Worm (Caenorhabditis elegans) whole organism, young adult: ENCODE results near the gene Y37D8A.8.

Experiments used
- B0261.1 ChIP-seq: sonication (generic microtip); optimal IDR thresholded peaks from 2 replicates; lab custom pipeline; 2016; ENCODE audit warnings: mild to moderate bottlenecking, missing genetic modification characterization, moderate library complexity, missing compliant biosample characterization
- B0336.3 ChIP-seq: fragments of 200-800 bp; sonication (Bioruptor generic); IDR thresholded peaks from 2 replicates; pipeline ENCODE4 v1.3.6; 2022; ENCODE audit warnings: missing genetic modification characterization, missing compliant biosample characterization
- C06A6.2 ChIP-seq: fragments of 200-800 bp; sonication (Bioruptor generic); conservative IDR thresholded peaks from 2 replicates; pipeline ENCODE4 v1.3.6; 2022; ENCODE audit warnings: missing genetic modification characterization, missing compliant biosample characterization
- C17E4.6 ChIP-seq: fragments of 200-800 bp; sonication (Bioruptor generic); IDR thresholded peaks from 2 replicates; pipeline ENCODE4 v1.3.6; 2022; ENCODE audit warnings: missing genetic modification reagents, missing genetic modification characterization, missing compliant biosample characterization
- D2030.7 ChIP-seq: fragments of 200-800 bp; sonication (Bioruptor generic); IDR thresholded peaks from 2 replicates; pipeline ENCODE4 v1.3.6; 2022; ENCODE audit warnings: missing genetic modification reagents, missing genetic modification characterization, missing compliant biosample characterization
- F33H1.4 ChIP-seq: fragments of 200-800 bp; sonication (Bioruptor generic); IDR thresholded peaks from 2 replicates; pipeline ENCODE4 v1.3.6; 2022; ENCODE audit warnings: missing genetic modification reagents, missing genetic modification characterization, missing compliant biosample characterization
- F52B5.7 ChIP-seq: sonication (generic microtip); optimal IDR thresholded peaks from 2 replicates; lab custom pipeline; 2016; ENCODE audit warnings: mild to moderate bottlenecking, missing genetic modification characterization, missing compliant biosample characterization
- F57A8.1 ChIP-seq: fragments of 200-800 bp; sonication (Bioruptor generic); optimal IDR thresholded peaks from 2 replicates; lab custom pipeline; 2018; ENCODE audit warnings: mild to moderate bottlenecking, missing genetic modification characterization, moderate library complexity, missing compliant biosample characterization
- F57C9.4 ChIP-seq: sonication (generic microtip); optimal IDR thresholded peaks from 2 replicates; lab custom pipeline; 2017; ENCODE audit warnings: mild to moderate bottlenecking, missing genetic modification characterization, missing compliant biosample characterization
- T07F8.4 ChIP-seq: sonication (generic microtip); optimal IDR thresholded peaks from 2 replicates; lab custom pipeline; 2016; ENCODE audit warnings: mild to moderate bottlenecking, missing genetic modification characterization, moderate library complexity, missing compliant biosample characterization
- Y53G8AR.9 ChIP-seq: fragments of 200-800 bp; sonication (Bioruptor generic); conservative IDR thresholded peaks from 2 replicates; pipeline ENCODE4 v1.3.6; 2022; ENCODE audit warnings: missing genetic modification reagents, missing genetic modification characterization, missing compliant biosample characterization
- akir-1 ChIP-seq: fragments of 200-800 bp; sonication (Bioruptor generic); optimal IDR thresholded peaks from 2 replicates; lab custom pipeline; 2018; ENCODE audit warnings: mild to moderate bottlenecking, missing genetic modification characterization, moderate library complexity, missing compliant biosample characterization
- aptf-2 ChIP-seq: fragments of 200-800 bp; sonication (Bioruptor generic); conservative IDR thresholded peaks from 2 replicates; pipeline ENCODE4 v1.3.6; 2022; ENCODE audit warnings: missing genetic modification reagents, missing genetic modification characterization, missing compliant biosample characterization
- aptf-3 ChIP-seq: fragments of 200-800 bp; sonication (Bioruptor generic); IDR thresholded peaks from 2 replicates; pipeline ENCODE4 v1.3.6; 2022; ENCODE audit warnings: missing genetic modification characterization, missing compliant biosample characterization
- cebp-2 ChIP-seq: fragments of 200-800 bp; sonication (Bioruptor generic); IDR thresholded peaks from 2 replicates; pipeline ENCODE4 v1.3.6; 2022; ENCODE audit warnings: missing genetic modification characterization, missing compliant biosample characterization
- ceh-100 ChIP-seq: fragments of 200-800 bp; sonication (Bioruptor generic); IDR thresholded peaks from 2 replicates; pipeline ENCODE4 v1.3.6; 2022; ENCODE audit warnings: missing genetic modification reagents, missing genetic modification characterization, missing compliant biosample characterization
- chd-7 ChIP-seq: sonication (generic microtip); optimal IDR thresholded peaks from 2 replicates; lab custom pipeline; 2016; ENCODE audit warnings: mild to moderate bottlenecking, missing genetic modification characterization, moderate library complexity, missing compliant biosample characterization
- dox-1 ChIP-seq: fragments of 200-800 bp; sonication (Bioruptor generic); IDR thresholded peaks from 2 replicates; pipeline ENCODE4 v1.3.6; 2022; ENCODE audit warnings: missing genetic modification reagents, missing genetic modification characterization, missing compliant biosample characterization
- dpff-1 ChIP-seq: sonication (generic microtip); optimal IDR thresholded peaks from 2 replicates; lab custom pipeline; 2017; ENCODE audit warnings: mild to moderate bottlenecking, missing genetic modification characterization, missing compliant biosample characterization
- efl-1 ChIP-seq: fragments of 150-350 bp; optimal IDR thresholded peaks from 2 replicates; lab custom pipeline; 2014; ENCODE audit warnings: missing biosample characterization, missing genetic modification reagents, missing genetic modification characterization
- egl-18 ChIP-seq: fragments of 200-800 bp; sonication (Bioruptor generic); IDR thresholded peaks from 2 replicates; pipeline ENCODE4 v1.3.6; 2022; ENCODE audit warnings: missing genetic modification reagents, missing genetic modification characterization, missing compliant biosample characterization
- egrh-3 ChIP-seq: fragments of 200-800 bp; sonication (Bioruptor generic); IDR thresholded peaks from 2 replicates; pipeline ENCODE4 v1.3.6; 2022; ENCODE audit warnings: missing genetic modification reagents, missing genetic modification characterization, missing compliant biosample characterization
- ekl-4 ChIP-seq: fragments of 200-800 bp; sonication (Bioruptor generic); IDR thresholded peaks from 2 replicates; pipeline ENCODE4 v1.3.6; 2022; ENCODE audit warnings: missing genetic modification reagents, missing genetic modification characterization, missing compliant biosample characterization
- ets-4 ChIP-seq: fragments of 200-800 bp; sonication (Bioruptor generic); optimal IDR thresholded peaks from 2 replicates; lab custom pipeline; 2018; ENCODE audit warnings: mild to moderate bottlenecking, missing genetic modification characterization, missing compliant biosample characterization
- gei-17 ChIP-seq: fragments of 200-800 bp; sonication (Bioruptor generic); optimal IDR thresholded peaks from 2 replicates; lab custom pipeline; 2018; ENCODE audit warnings: mild to moderate bottlenecking, missing genetic modification characterization, missing compliant biosample characterization
- hmg-1.2 ChIP-seq: fragments of 200-800 bp; sonication (Bioruptor generic); IDR thresholded peaks from 2 replicates; pipeline ENCODE4 v1.3.6; 2022; ENCODE audit warnings: missing genetic modification reagents, missing genetic modification characterization, missing compliant biosample characterization
- hsf-1 ChIP-seq: fragments of 200-800 bp; sonication (Bioruptor generic); IDR thresholded peaks from 2 replicates; pipeline ENCODE4 v1.3.6; 2022; ENCODE audit warnings: missing genetic modification reagents, missing genetic modification characterization, missing compliant biosample characterization
- lag-1 ChIP-seq: fragments of 200-800 bp; sonication (Bioruptor generic); IDR thresholded peaks from 2 replicates; pipeline ENCODE4 v1.3.6; 2022; ENCODE audit warnings: missing genetic modification reagents, missing genetic modification characterization, missing compliant biosample characterization
- lin-35 ChIP-seq, 3 experiments: fragments of 150-350 bp in 2 of 3; sonication (generic microtip) in 1 of 3; optimal IDR thresholded peaks; 2 replicates each; lab custom pipeline; 2014 to 2018; ENCODE audit warnings: missing biosample characterization in 3 of 3, missing genetic modification characterization in 3 of 3, missing genetic modification reagents in 3 of 3
- lin-40 ChIP-seq: sonication (generic microtip); optimal IDR thresholded peaks from 2 replicates; lab custom pipeline; 2016; ENCODE audit warnings: missing genetic modification characterization, mild to moderate bottlenecking, missing compliant biosample characterization, missing genotype, missing genetic modification reagents
- lin-54 ChIP-seq: fragments of 200-800 bp; sonication (Bioruptor generic); optimal IDR thresholded peaks from 2 replicates; lab custom pipeline; 2018; ENCODE audit warnings: mild to moderate bottlenecking, missing genetic modification characterization, missing compliant biosample characterization
- madf-3 ChIP-seq: fragments of 200-800 bp; sonication (Bioruptor generic); IDR thresholded peaks from 2 replicates; pipeline ENCODE4 v1.3.6; 2022; ENCODE audit warnings: missing genetic modification reagents, missing genetic modification characterization, missing compliant biosample characterization
- madf-8 ChIP-seq: fragments of 200-800 bp; sonication (Bioruptor generic); conservative IDR thresholded peaks from 2 replicates; pipeline ENCODE4 v1.3.6; 2022; ENCODE audit warnings: missing genetic modification reagents, missing genetic modification characterization, missing compliant biosample characterization
- nhr-27 ChIP-seq: fragments of 200-800 bp; sonication (Bioruptor generic); optimal IDR thresholded peaks from 2 replicates; lab custom pipeline; 2018; ENCODE audit warnings: mild to moderate bottlenecking, missing genetic modification characterization, moderate library complexity, missing compliant biosample characterization
- nhr-90 ChIP-seq: sonication (generic microtip); optimal IDR thresholded peaks from 2 replicates; lab custom pipeline; 2016; ENCODE audit warnings: missing genotype, mild to moderate bottlenecking, missing genetic modification characterization, missing compliant biosample characterization
- pbrm-1 ChIP-seq: fragments of 200-800 bp; sonication (Bioruptor generic); IDR thresholded peaks from 2 replicates; pipeline ENCODE4 v1.3.6; 2022; ENCODE audit warnings: missing genetic modification reagents, missing genetic modification characterization, missing compliant biosample characterization
- rcor-1 ChIP-seq: fragments of 200-800 bp; sonication (Bioruptor generic); IDR thresholded peaks from 2 replicates; pipeline ENCODE4 v1.3.6; 2022; ENCODE audit warnings: missing genetic modification reagents, missing genetic modification characterization, missing compliant biosample characterization
- rec-8 ChIP-seq, 2 experiments: sonication (generic microtip); optimal IDR thresholded peaks; 2 replicates each; lab custom pipeline; 2016; ENCODE audit warnings: mild to moderate bottlenecking in 2 of 2, missing genetic modification characterization in 2 of 2, missing genetic modification reagents in 2 of 2, missing genotype in 2 of 2, missing biosample characterization in 1 of 2, missing compliant biosample characterization in 1 of 2, moderate library complexity in 1 of 2
- sdz-38 ChIP-seq: sonication (generic microtip); optimal IDR thresholded peaks from 2 replicates; lab custom pipeline; 2016; ENCODE audit warnings: missing genotype, missing genetic modification characterization, missing compliant biosample characterization
- sea-2 ChIP-seq: fragments of 200-800 bp; sonication (Bioruptor generic); IDR thresholded peaks from 2 replicates; pipeline ENCODE4 v1.3.6; 2022; ENCODE audit warnings: missing genetic modification characterization, missing compliant biosample characterization
- snpc-3.4 ChIP-seq: sonication (generic microtip); optimal IDR thresholded peaks from 2 replicates; lab custom pipeline; 2017; ENCODE audit warnings: missing genetic modification characterization, mild to moderate bottlenecking, missing compliant biosample characterization, antibody characterized with exemption, moderate library complexity, missing genotype, missing genetic modification reagents
- snpc-4 ChIP-seq, 5 experiments: fragments of 150-350 bp in 1 of 5; sonication (generic microtip) in 4 of 5; optimal IDR thresholded peaks; 2 replicates each; lab custom pipeline; 2014 to 2018; ENCODE audit warnings: missing genetic modification characterization in 5 of 5, missing biosample characterization in 3 of 5, antibody characterized with exemption in 2 of 5, mild to moderate bottlenecking in 2 of 5, missing compliant biosample characterization in 2 of 5, missing genotype in 2 of 5, moderate library complexity in 2 of 5, missing genetic modification reagents in 1 of 5
- tbp1 ChIP-seq: fragments of 200-800 bp; sonication (Bioruptor generic); optimal IDR thresholded peaks from 2 replicates; lab custom pipeline; 2018; ENCODE audit warnings: mild to moderate bottlenecking, missing genetic modification characterization, missing compliant biosample characterization
- unc-130 ChIP-seq: sonication (generic microtip); optimal IDR thresholded peaks from 2 replicates; lab custom pipeline; 2016; ENCODE audit warnings: missing genetic modification reagents, missing genetic modification characterization, missing compliant biosample characterization
- ztf-22 ChIP-seq: fragments of 200-800 bp; sonication (Bioruptor generic); optimal IDR thresholded peaks from 2 replicates; lab custom pipeline; 2018; ENCODE audit warnings: mild to moderate bottlenecking, missing genetic modification characterization, moderate library complexity, missing compliant biosample characterization
- ztf-25 ChIP-seq: fragments of 200-800 bp; sonication (Bioruptor generic); IDR thresholded peaks from 2 replicates; pipeline ENCODE4 v1.3.6; 2022; ENCODE audit warnings: missing genetic modification reagents, missing genetic modification characterization, missing compliant biosample characterization

Y37D8A.8 gene

DNA sequence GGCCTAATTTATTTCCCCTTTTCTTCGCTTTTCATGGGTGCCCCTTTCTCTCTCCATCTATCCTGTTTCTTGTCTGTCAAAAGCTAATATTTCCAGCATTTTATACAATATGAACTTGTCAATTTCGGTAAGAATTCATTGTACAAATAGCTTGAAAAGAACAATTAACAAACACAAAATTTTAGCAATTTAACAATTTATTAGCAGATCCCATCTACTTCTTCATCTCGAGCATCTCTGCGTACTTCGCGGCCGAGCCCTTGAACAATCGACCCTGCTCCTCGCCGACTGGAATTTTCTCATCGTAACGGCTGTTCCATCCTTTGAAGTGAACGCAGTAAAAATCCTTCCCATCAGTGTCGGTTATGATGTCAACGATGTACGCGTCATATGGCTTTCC lies 10.9 kb downstream of the Y37D8A.8 start (continued):
- no peak for TF ChIP-seq nhr-27 (tag; lab: Kevin White, UChicago)
- no peak for TF ChIP-seq snpc-3.4 (tag; lab: Kevin White, UChicago)
- 0 out of 2 replicates have a peak, but pooled peaks have one; percentile 10 for TF ChIP-seq F33H1.4 (GFP tag; lab: Robert Waterston, UW)
- no peak for TF ChIP-seq C17E4.6 (GFP tag; lab: Robert Waterston, UW)
- TF ChIP-seq B0261.1: no peak
- peak; percentile 1 for TF ChIP-seq F52B5.7
- peak; percentile 31 for TF ChIP-seq tbp1
- TF ChIP-seq lin-35 (GFP tag; optimal IDR thresholded peaks at IDR 0.05; lab: Kevin White, UChicago): no peak
- peak; percentile 59; the same call in 1 of the 2 replicates for TF ChIP-seq B0336.3
- TF ChIP-seq chd-7 (tag; lab: Kevin White, UChicago): no peak
- TF ChIP-seq akir-1 (GFP tag; lab: Kevin White, UChicago): no peak
- 0 out of 2 replicates have a peak, but pooled peaks have one; percentile 49 for TF ChIP-seq ekl-4
- no peak for TF ChIP-seq sdz-38 (tag; lab: Kevin White, UChicago)
- TF ChIP-seq C06A6.2 (GFP tag; lab: Robert Waterston, UW): no peak
- TF ChIP-seq rec-8 (tag; optimal IDR thresholded peaks at IDR 0.05; lab: Kevin White, UChicago): no peak
- TF ChIP-seq pbrm-1: peak; percentile 33; the same call in 1 of the 2 replicates
- no peak for TF ChIP-seq lin-54 (GFP tag; lab: Kevin White, UChicago)
- no peak for TF ChIP-seq F57C9.4 (tag; lab: Kevin White, UChicago)
- TF ChIP-seq Y53G8AR.9 (GFP tag; lab: Robert Waterston, UW): peak; percentile 58; the same call in 1 of the 2 replicates
- no peak for TF ChIP-seq lin-40
- TF ChIP-seq snpc-4 (GFP tag; optimal IDR thresholded peaks at IDR 0.05; lab: Kevin White, UChicago): no peak
- TF ChIP-seq snpc-4 (tag; optimal IDR thresholded peaks at IDR 0.05; lab: Kevin White, UChicago): no peak
- no peak for TF ChIP-seq ztf-25
- TF ChIP-seq hmg-1.2: peak; percentile 19; the same call in 1 of the 2 replicates

DNA sequence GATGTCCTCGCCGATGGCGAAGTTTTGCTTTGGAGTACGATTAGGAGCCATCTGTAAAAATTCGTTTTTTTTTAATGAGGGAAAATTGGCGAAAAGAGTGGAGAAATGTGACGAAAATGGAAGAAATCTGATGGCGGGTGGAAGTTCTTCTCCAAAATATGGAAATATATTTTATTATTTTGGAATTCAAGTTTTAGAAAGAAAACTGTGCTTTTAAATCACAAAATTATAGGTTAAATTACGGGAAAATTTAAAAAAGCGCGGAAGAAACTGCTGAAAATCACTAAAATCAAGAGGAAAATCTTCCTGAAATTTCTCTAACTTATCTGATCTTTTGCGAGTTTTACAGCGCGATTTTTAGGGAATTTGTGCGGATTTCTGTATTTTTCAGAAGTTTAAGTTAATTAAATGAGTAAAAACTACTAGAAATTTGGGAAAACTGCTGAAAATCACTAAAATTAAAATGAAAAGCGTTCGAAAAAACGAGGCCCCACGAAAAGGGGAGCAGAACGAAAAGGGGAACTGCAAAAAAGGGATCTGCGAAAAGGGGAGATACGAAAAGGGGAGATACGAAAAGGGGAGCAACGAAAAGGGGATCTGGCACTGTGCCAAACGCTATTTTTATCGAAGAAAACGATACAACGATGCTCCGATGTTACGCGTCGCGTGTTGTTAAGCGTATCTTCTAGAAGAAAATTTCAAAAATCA lies 12.9 kb downstream of the Y37D8A.8 start, which contains the start of the genes cec-7 and enu-3.5:
TSS of gene cec-7 (minus strand) at position 51 of the 708 bp plus-strand sequence.
TSS of gene enu-3.5 (plus strand) at position 670 of the 708 bp plus-strand sequence.
- TF ChIP-seq sea-2 (GFP tag; lab: Robert Waterston, UW) (no peak), ets-4 (GFP tag; lab: Kevin White, UChicago) (no peak), T07F8.4 (tag; lab: Kevin White, UChicago) (no peak), aptf-2 (GFP tag; lab: Robert Waterston, UW) (0 out of 2 replicates have a peak, but pooled peaks have one; percentile 6), rcor-1 (GFP tag; lab: Robert Waterston, UW) (no peak), nhr-90 (tag; lab: Kevin White, UChicago) (no peak), D2030.7 (GFP tag; lab: Robert Waterston, UW) (no peak; the same call in 1 of the 2 replicates), gei-17 (GFP tag; lab: Kevin White, UChicago) (no peak), aptf-3 (no peak), dox-1 (peak; percentile 41), ztf-22 (GFP tag; lab: Kevin White, UChicago) (no peak), sdz-38 (tag; lab: Kevin White, UChicago) (no peak), hsf-1 (0 out of 2 replicates have a peak, but pooled peaks have one; percentile 23), hmg-1.2 (no peak), F57A8.1 (GFP tag; lab: Kevin White, UChicago) (no peak), egl-18 (no peak), C06A6.2 (GFP tag; lab: Robert Waterston, UW) (no peak), ztf-25 (0 out of 2 replicates have a peak, but pooled peaks have one; percentile 15), dpff-1 (no peak), madf-3 (no peak), ceh-100 (GFP tag; lab: Robert Waterston, UW) (peak; percentile 81), madf-8 (GFP tag; lab: Robert Waterston, UW) (no peak), egrh-3 (GFP tag; lab: Robert Waterston, UW) (peak; percentile 63; the same call in 1 of the 2 replicates), cebp-2 (GFP tag; lab: Robert Waterston, UW) (no peak), efl-1 (GFP tag; lab: Kevin White, UChicago) (no peak), lag-1 (no peak), unc-130 (GFP tag; lab: Kevin White, UChicago) (no peak)
- TF ChIP-seq, all 124 proteins: peak for 6
